Fruit fly (Drosophila melanogaster) whole organism, embryonic: ENCODE results near the gene Nab2.

ENCODE experiments used
- Ada2b ChIP-seq: fragments of 200-800 bp; sonication (Bioruptor generic); IDR thresholded peaks from 2 replicates; pipeline ENCODE4 v1.3.6; 2022; ENCODE audit warnings: missing biosample characterization, missing genetic modification characterization
- Antp ChIP-seq: fragments of 200-800 bp; sonication (Bioruptor generic); optimal IDR thresholded peaks from 3 replicates; lab custom pipeline; 2016; ENCODE audit warnings: missing biosample characterization, missing genetic modification characterization
- CG10209 ChIP-seq: fragments of 200-800 bp; sonication (Bioruptor generic); optimal IDR thresholded peaks from 3 replicates; lab custom pipeline; 2017; ENCODE audit warnings: missing biosample characterization, mild to moderate bottlenecking, missing genetic modification characterization, missing genetic modification reagents
- CG10959 ChIP-seq: fragments of 200-800 bp; sonication (Bioruptor generic); IDR thresholded peaks from 2 replicates; pipeline ENCODE4 v1.3.6; 2022; ENCODE audit warnings: missing biosample characterization, missing genetic modification characterization
- CG11695 ChIP-seq: fragments of 200-800 bp; sonication (Bioruptor generic); IDR thresholded peaks from 3 replicates; pipeline ENCODE4 v1.3.6; 2022; ENCODE audit warnings: missing biosample characterization, missing genetic modification characterization
- CG11696 ChIP-seq: fragments of 200-800 bp; sonication (Bioruptor generic); IDR thresholded peaks from 2 replicates; pipeline ENCODE4 v1.3.6; 2022; ENCODE audit warnings: missing biosample characterization, missing genetic modification characterization
- CG12219 ChIP-seq: fragments of 200-800 bp; sonication (Bioruptor generic); optimal IDR thresholded peaks from 3 replicates; lab custom pipeline; 2018; ENCODE audit warnings: missing biosample characterization, mild to moderate bottlenecking, missing genetic modification characterization
- CG14965 ChIP-seq: fragments of 200-800 bp; sonication (Bioruptor generic); optimal IDR thresholded peaks from 2 replicates; lab custom pipeline; 2016; ENCODE audit warnings: missing biosample characterization, missing genetic modification characterization, borderline replicate concordance
- CG1529 ChIP-seq: fragments of 200-800 bp; sonication (Bioruptor generic); optimal IDR thresholded peaks from 3 replicates; lab custom pipeline; 2018; ENCODE audit warnings: missing biosample characterization, missing genetic modification characterization
- CG17612 ChIP-seq: fragments of 200-800 bp; sonication (Bioruptor generic); IDR thresholded peaks from 2 replicates; pipeline ENCODE4 v1.3.6; 2022; ENCODE audit warnings: missing biosample characterization, missing genetic modification characterization
- CG2712 ChIP-seq: fragments of 200-800 bp; optimal IDR thresholded peaks from 3 replicates; lab custom pipeline; 2019; ENCODE audit warnings: missing biosample characterization, mild to moderate bottlenecking, missing genetic modification characterization, moderate library complexity
- CG30431 ChIP-seq: fragments of 200-800 bp; sonication (Bioruptor generic); optimal IDR thresholded peaks from 2 replicates; lab custom pipeline; 2017; ENCODE audit warnings: missing biosample characterization, missing genetic modification characterization
- CG34376 ChIP-seq: fragments of 200-800 bp; sonication (Bioruptor generic); optimal IDR thresholded peaks from 2 replicates; lab custom pipeline; 2018; ENCODE audit warnings: missing biosample characterization, mild to moderate bottlenecking, missing genetic modification characterization
- CG6175 ChIP-seq: fragments of 200-800 bp; sonication (Bioruptor generic); IDR thresholded peaks from 3 replicates; pipeline ENCODE4 v1.3.6; 2022; ENCODE audit warnings: missing biosample characterization, missing genetic modification characterization
- CG7556 ChIP-seq: fragments of 200-800 bp; sonication (Bioruptor generic); optimal IDR thresholded peaks from 2 replicates; lab custom pipeline; 2017; ENCODE audit warnings: missing biosample characterization, mild to moderate bottlenecking, missing genetic modification characterization
- CG9727 ChIP-seq: fragments of 200-800 bp; sonication (Bioruptor generic); optimal IDR thresholded peaks from 3 replicates; lab custom pipeline; 2017; ENCODE audit warnings: missing biosample characterization, mild to moderate bottlenecking, missing genetic modification characterization
- Doc3 ChIP-seq: fragments of 200-800 bp; sonication (Bioruptor generic); IDR thresholded peaks from 3 replicates; pipeline ENCODE4 v1.3.6; 2022; ENCODE audit warnings: missing biosample characterization, missing genetic modification characterization; ENCODE audit not compliant: partially characterized antibody
- Dref ChIP-seq: fragments of 200-800 bp; sonication (Bioruptor generic); IDR thresholded peaks from 2 replicates; pipeline ENCODE4 v1.3.6; 2022; ENCODE audit warnings: missing biosample characterization, missing genetic modification characterization
- Fer1 ChIP-seq: fragments of 200-800 bp; sonication (Bioruptor generic); optimal IDR thresholded peaks from 2 replicates; lab custom pipeline; 2017; ENCODE audit warnings: missing biosample characterization, mild to moderate bottlenecking, missing genetic modification characterization
- Hmx ChIP-seq: fragments of 200-800 bp; sonication (Bioruptor generic); optimal IDR thresholded peaks from 2 replicates; lab custom pipeline; 2016; ENCODE audit warnings: missing biosample characterization, missing genetic modification characterization
- MESR4 ChIP-seq: fragments of 200-800 bp; sonication (Bioruptor generic); optimal IDR thresholded peaks from 2 replicates; lab custom pipeline; 2018; ENCODE audit warnings: missing biosample characterization, mild to moderate bottlenecking, missing genetic modification characterization, moderate library complexity
- Meics ChIP-seq: fragments of 200-800 bp; sonication (Bioruptor generic); optimal IDR thresholded peaks from 2 replicates; lab custom pipeline; 2017; ENCODE audit warnings: missing biosample characterization, mild to moderate bottlenecking, missing genetic modification characterization
- Scr ChIP-seq: fragments of 200-800 bp; sonication (Bioruptor generic); IDR thresholded peaks from 2 replicates; pipeline ENCODE4 v1.3.6; 2022; ENCODE audit warnings: missing biosample characterization, missing genetic modification characterization; ENCODE audit not compliant: partially characterized antibody
- ase ChIP-seq: fragments of 200-800 bp; sonication (Bioruptor generic); IDR thresholded peaks from 3 replicates; pipeline ENCODE4 v1.3.6; 2022; ENCODE audit warnings: missing biosample characterization, missing genetic modification characterization
- ash1 ChIP-seq: fragments of 200-800 bp; sonication (Bioruptor generic); optimal IDR thresholded peaks from 2 replicates; lab custom pipeline; 2018; ENCODE audit warnings: missing biosample characterization, mild to moderate bottlenecking, missing genetic modification characterization
- bigmax ChIP-seq: fragments of 200-800 bp; sonication (Bioruptor generic); optimal IDR thresholded peaks from 2 replicates; lab custom pipeline; 2018; ENCODE audit warnings: missing biosample characterization, mild to moderate bottlenecking, missing genetic modification characterization
- bowl ChIP-seq: fragments of 200-800 bp; sonication (Bioruptor generic); IDR thresholded peaks from 2 replicates; pipeline ENCODE4 v1.3.6; 2022; ENCODE audit warnings: missing biosample characterization, missing genetic modification characterization
- cg ChIP-seq: fragments of 200-800 bp; sonication (Bioruptor generic); optimal IDR thresholded peaks from 3 replicates; lab custom pipeline; 2019; ENCODE audit warnings: missing biosample characterization, mild to moderate bottlenecking, missing genetic modification characterization, moderate library complexity
- ci ChIP-seq: fragments of 200-800 bp; sonication (Bioruptor generic); IDR thresholded peaks from 3 replicates; pipeline ENCODE4 v1.3.6; 2022; ENCODE audit warnings: missing biosample characterization, missing genetic modification characterization
- croc ChIP-seq: fragments of 200-800 bp; sonication (Bioruptor generic); conservative IDR thresholded peaks from 3 replicates; pipeline ENCODE4 v1.3.6; 2022; ENCODE audit warnings: missing biosample characterization, missing genetic modification characterization
- emc ChIP-seq: fragments of 200-800 bp; sonication (Bioruptor generic); optimal IDR thresholded peaks from 2 replicates; lab custom pipeline; 2016; ENCODE audit warnings: missing biosample characterization, missing genetic modification characterization
- esg ChIP-seq: fragments of 200-800 bp; sonication (Bioruptor generic); conservative IDR thresholded peaks from 2 replicates; pipeline ENCODE4 v1.3.6; 2022; ENCODE audit warnings: missing biosample characterization, missing genetic modification characterization
- ewg ChIP-seq: fragments of 200-800 bp; sonication (Bioruptor generic); optimal IDR thresholded peaks from 3 replicates; lab custom pipeline; 2017; ENCODE audit warnings: mild to moderate bottlenecking, missing biosample characterization, missing genetic modification reagents, missing genetic modification characterization
- fd102C ChIP-seq: fragments of 200-800 bp; sonication (Bioruptor generic); optimal IDR thresholded peaks from 2 replicates; lab custom pipeline; 2018; ENCODE audit warnings: missing biosample characterization, mild to moderate bottlenecking, missing genetic modification characterization, moderate library complexity
- fru ChIP-seq: fragments of >200 bp; optimal IDR thresholded peaks from 2 replicates; lab custom pipeline; 2017
- her ChIP-seq: fragments of 200-800 bp; sonication (Bioruptor generic); optimal IDR thresholded peaks from 2 replicates; lab custom pipeline; 2016; ENCODE audit warnings: missing biosample characterization, missing genetic modification characterization
- hth ChIP-seq: fragments of >200 bp; optimal IDR thresholded peaks from 2 replicates; lab custom pipeline; 2017; ENCODE audit warnings: inconsistent platforms
- klu ChIP-seq: fragments of 200-800 bp; sonication (Bioruptor generic); IDR thresholded peaks from 2 replicates; pipeline ENCODE4 v1.3.6; 2022; ENCODE audit warnings: missing biosample characterization, missing genetic modification characterization
- nom ChIP-seq: fragments of 200-800 bp; sonication (Bioruptor generic); optimal IDR thresholded peaks from 2 replicates; lab custom pipeline; 2017; ENCODE audit warnings: missing biosample characterization, missing genetic modification characterization, mild to moderate bottlenecking, moderate library complexity, missing genetic modification reagents
- odd ChIP-seq: fragments of 200-800 bp; sonication (Bioruptor generic); optimal IDR thresholded peaks from 2 replicates; lab custom pipeline; 2017; ENCODE audit warnings: missing biosample characterization, mild to moderate bottlenecking, missing genetic modification characterization
- pho ChIP-seq: fragments of 200-800 bp; sonication (Bioruptor generic); optimal IDR thresholded peaks from 2 replicates; lab custom pipeline; 2016; ENCODE audit warnings: missing biosample characterization, missing genetic modification characterization
- pnt ChIP-seq: fragments of 200-800 bp; sonication (Bioruptor generic); optimal IDR thresholded peaks from 3 replicates; lab custom pipeline; 2016; ENCODE audit warnings: missing biosample characterization, missing genetic modification characterization
- schlank ChIP-seq: fragments of 200-800 bp; sonication (Bioruptor generic); optimal IDR thresholded peaks from 2 replicates; lab custom pipeline; 2018; ENCODE audit warnings: missing biosample characterization, mild to moderate bottlenecking, missing genetic modification characterization
- sisA ChIP-seq: fragments of 200-800 bp; sonication (Bioruptor generic); IDR thresholded peaks from 2 replicates; pipeline ENCODE4 v1.3.6; 2022; ENCODE audit warnings: missing biosample characterization, missing genetic modification characterization
- sob ChIP-seq: fragments of 200-800 bp; sonication (Bioruptor generic); IDR thresholded peaks from 2 replicates; pipeline ENCODE4 v1.3.6; 2022; ENCODE audit warnings: missing biosample characterization, missing genetic modification characterization
- usp ChIP-seq: fragments of >200 bp; optimal IDR thresholded peaks from 2 replicates; lab custom pipeline; 2017; ENCODE audit warnings: missing biosample characterization, missing genetic modification characterization
- vfl ChIP-seq: fragments of 200-800 bp; sonication (Bioruptor generic); optimal IDR thresholded peaks from 2 replicates; lab custom pipeline; 2016; ENCODE audit warnings: missing biosample characterization, missing genetic modification characterization
- vnd ChIP-seq: fragments of 200-800 bp; sonication (Bioruptor generic); IDR thresholded peaks from 3 replicates; pipeline ENCODE4 v1.3.6; 2022; ENCODE audit warnings: missing biosample characterization, missing genetic modification characterization; ENCODE audit not compliant: partially characterized antibody
- yki ChIP-seq: fragments of >200 bp; optimal IDR thresholded peaks from 3 replicates; lab custom pipeline; 2018
- zen2 ChIP-seq: fragments of 200-800 bp; sonication (Bioruptor generic); IDR thresholded peaks from 3 replicates; pipeline ENCODE4 v1.3.6; 2022; ENCODE audit warnings: missing biosample characterization, missing genetic modification characterization; ENCODE audit not compliant: partially characterized antibody

Gene Nab2

dm6 chr3R:24276104-24277008 lies 41.9 kb downstream of the Nab2 start, which contains the start of gene Orct (continued):
- TF ChIP-seq fru (no peak), CG30431 (GFP tag; lab: Kevin White, UChicago) (peak; percentile 40), MESR4 (GFP tag; lab: Kevin White, UChicago) (no peak), vfl (GFP tag; lab: Kevin White, UChicago) (peak; percentile 21), odd (GFP tag; lab: Kevin White, UChicago) (peak; percentile 68), ash1 (GFP tag; lab: Kevin White, UChicago) (no peak), Meics (GFP tag; lab: Kevin White, UChicago) (peak; percentile 91), Fer1 (GFP tag; lab: Kevin White, UChicago) (peak; percentile 87), schlank (tag; lab: Kevin White, UChicago) (peak; percentile 52), Scr (GFP tag; lab: Robert Waterston, UW) (no peak), CG11696 (GFP tag; lab: Robert Waterston, UW) (peak; percentile 34; the same call in 1 of the 2 replicates), klu (GFP tag; lab: Robert Waterston, UW) (peak; percentile 70), CG34376 (GFP tag; lab: Kevin White, UChicago) (peak; percentile 72), Hmx (peak; percentile 55), Dref (GFP tag; lab: Robert Waterston, UW) (no peak), her (peak; percentile 40), cg (GFP tag; lab: Kevin White, UChicago) (peak; percentile 71), bowl (GFP tag; lab: Robert Waterston, UW) (0 out of 2 replicates have a peak, but pooled peaks have one; percentile 6), ase (0 out of 3 replicates have a peak, but pooled peaks have one; percentile 48), usp (no peak), esg (GFP tag; lab: Robert Waterston, UW) (peak; percentile 48), CG9727 (GFP tag; lab: Kevin White, UChicago) (peak; percentile 86), zen2 (GFP tag; lab: Robert Waterston, UW) (no peak), sob (GFP tag; lab: Robert Waterston, UW) (peak; percentile 66; the same call in 1 of the 2 replicates), CG7556 (GFP tag; lab: Kevin White, UChicago) (peak; percentile 88), yki (no peak), hth (no peak), fd102C (GFP tag; lab: Kevin White, UChicago) (no peak), CG17612 (GFP tag; lab: Robert Waterston, UW) (0 out of 2 replicates have a peak, but pooled peaks have one; percentile 49), CG10209 (peak; percentile 83), ci (GFP tag; lab: Robert Waterston, UW) (no peak; the same call in 1 of the 3 replicates), Antp (GFP tag; lab: Kevin White, UChicago) (peak; percentile 58), croc (GFP tag; lab: Robert Waterston, UW) (no peak), vnd (GFP tag; lab: Robert Waterston, UW) (no peak), sisA (GFP tag; lab: Robert Waterston, UW) (peak; percentile 44), Doc3 (GFP tag; lab: Robert Waterston, UW) (no peak), CG10959 (GFP tag; lab: Robert Waterston, UW) (no peak), emc (GFP tag; lab: Kevin White, UChicago) (peak; percentile 27), CG2712 (tag; lab: Kevin White, UChicago) (peak; percentile 80), pho (GFP tag; lab: Kevin White, UChicago) (peak; percentile 82), CG6175 (GFP tag; lab: Robert Waterston, UW) (0 out of 3 replicates have a peak, but pooled peaks have one; percentile 65), bigmax (GFP tag; lab: Kevin White, UChicago) (no peak), CG1529 (peak; percentile 58), ewg (GFP tag; lab: Kevin White, UChicago) (peak; percentile 45), CG14965 (GFP tag; lab: Kevin White, UChicago) (no peak), pnt (peak; percentile 49), Ada2b (GFP tag; lab: Robert Waterston, UW) (peak; percentile 27), CG11695 (peak; percentile 72), CG12219 (GFP tag; lab: Kevin White, UChicago) (peak; percentile 72), nom (no peak)
